Fruit fly (Drosophila melanogaster) whole organism, embryonic: Measurements from ENCODE around the gene toy.
A peak's percentile ranks its signal among the peaks of the same experiment; 100 is the strongest.

Experiments used
- BEAF-32 ChIP-seq: fragments of 200-800 bp; sonication (Bioruptor generic); optimal IDR thresholded peaks from 3 replicates; lab custom pipeline; 2017; ENCODE audit warnings: missing biosample characterization, missing genetic modification characterization, mild to moderate bottlenecking, moderate library complexity, missing genetic modification reagents
- CG14710 ChIP-seq: fragments of 200-800 bp; sonication (Bioruptor generic); optimal IDR thresholded peaks from 3 replicates; lab custom pipeline; 2019; ENCODE audit warnings: missing biosample characterization, mild to moderate bottlenecking, missing genetic modification characterization, moderate library complexity
- CG17802 ChIP-seq: fragments of 200-800 bp; sonication (Bioruptor generic); optimal IDR thresholded peaks from 2 replicates; lab custom pipeline; 2018; ENCODE audit warnings: missing biosample characterization, mild to moderate bottlenecking, missing genetic modification characterization, moderate library complexity
- CG2199 ChIP-seq: fragments of 200-800 bp; sonication (Bioruptor generic); IDR thresholded peaks from 3 replicates; pipeline ENCODE4 v1.3.6; 2022; ENCODE audit warnings: missing biosample characterization, missing genetic modification characterization
- CG30020 ChIP-seq: fragments of 200-800 bp; optimal IDR thresholded peaks from 2 replicates; lab custom pipeline; 2019; ENCODE audit warnings: missing biosample characterization, mild to moderate bottlenecking, missing genetic modification characterization, moderate library complexity
- CG34376 ChIP-seq: fragments of 200-800 bp; sonication (Bioruptor generic); optimal IDR thresholded peaks from 2 replicates; lab custom pipeline; 2018; ENCODE audit warnings: missing biosample characterization, mild to moderate bottlenecking, missing genetic modification characterization
- CG34422 ChIP-seq: fragments of 200-800 bp; sonication (Bioruptor generic); IDR thresholded peaks from 3 replicates; pipeline ENCODE4 v1.3.6; 2022; ENCODE audit warnings: missing biosample characterization, missing genetic modification characterization
- CG4854 ChIP-seq: fragments of 200-800 bp; sonication (Bioruptor generic); optimal IDR thresholded peaks from 2 replicates; lab custom pipeline; 2016; ENCODE audit warnings: missing biosample characterization, missing genetic modification characterization, inconsistent platforms
- CG6854 ChIP-seq: fragments of 200-800 bp; sonication (Bioruptor generic); optimal IDR thresholded peaks from 3 replicates; lab custom pipeline; 2017; ENCODE audit warnings: missing biosample characterization, mild to moderate bottlenecking, missing genetic modification characterization
- CG7357 ChIP-seq: fragments of 200-800 bp; sonication (Bioruptor generic); IDR thresholded peaks from 3 replicates; pipeline ENCODE4 v1.3.6; 2022; ENCODE audit warnings: missing biosample characterization, missing genetic modification characterization
- CG9609 ChIP-seq: fragments of 200-800 bp; sonication (Bioruptor generic); optimal IDR thresholded peaks from 3 replicates; lab custom pipeline; 2016; ENCODE audit warnings: missing biosample characterization, missing genetic modification characterization
- CG9932 ChIP-seq: fragments of 200-800 bp; sonication (Bioruptor generic); IDR thresholded peaks from 2 replicates; pipeline ENCODE4 v1.3.6; 2022; ENCODE audit warnings: missing biosample characterization, missing genetic modification characterization
- D19B ChIP-seq: fragments of 200-800 bp; sonication (Bioruptor generic); optimal IDR thresholded peaks from 2 replicates; lab custom pipeline; 2017; ENCODE audit warnings: missing biosample characterization, mild to moderate bottlenecking, missing genetic modification characterization
- Eip74EF ChIP-seq, 2 experiments: fragments of 200-800 bp in 1 of 2; fragments of >200 bp in 1 of 2; sonication (Bioruptor generic) in 1 of 2; optimal IDR thresholded peaks; 2 replicates each; lab custom pipeline; 2017 to 2019; ENCODE audit warnings: missing biosample characterization in 2 of 2, missing genetic modification characterization in 2 of 2, mild to moderate bottlenecking in 1 of 2, moderate library complexity in 1 of 2
- Ets65A ChIP-seq: fragments of 200-800 bp; sonication (Bioruptor generic); peaks from one replicate; lab custom pipeline; 2016; ENCODE audit warnings: missing biosample characterization, missing genetic modification characterization
- Fer1 ChIP-seq: fragments of 200-800 bp; sonication (Bioruptor generic); optimal IDR thresholded peaks from 2 replicates; lab custom pipeline; 2017; ENCODE audit warnings: missing biosample characterization, mild to moderate bottlenecking, missing genetic modification characterization
- Gug ChIP-seq: fragments of 200-800 bp; sonication (Bioruptor generic); IDR thresholded peaks from 4 replicates; pipeline ENCODE4 v1.3.6; 2022; ENCODE audit warnings: missing biosample characterization, missing genetic modification characterization
- H15 ChIP-seq: fragments of 200-800 bp; sonication (Bioruptor generic); IDR thresholded peaks from 3 replicates; pipeline ENCODE4 v1.3.6; 2022; ENCODE audit warnings: missing biosample characterization, missing genetic modification characterization
- HLHmδ ChIP-seq: fragments of 200-800 bp; sonication (Bioruptor generic); optimal IDR thresholded peaks from 2 replicates; lab custom pipeline; 2018; ENCODE audit warnings: missing biosample characterization, mild to moderate bottlenecking, missing genetic modification characterization, moderate library complexity
- Hmr ChIP-seq: fragments of 200-800 bp; sonication (Bioruptor generic); optimal IDR thresholded peaks from 3 replicates; lab custom pipeline; 2017; ENCODE audit warnings: mild to moderate bottlenecking, missing biosample characterization, missing genetic modification reagents, missing genetic modification characterization
- Med ChIP-seq: fragments of 200-800 bp; sonication (Bioruptor generic); peaks from one replicate; lab custom pipeline; 2016; ENCODE audit warnings: missing biosample characterization, missing genetic modification characterization, mild to moderate bottlenecking, inconsistent platforms, moderate library complexity
- Nf-YA ChIP-seq: fragments of 200-800 bp; sonication (Bioruptor generic); IDR thresholded peaks from 2 replicates; pipeline ENCODE4 v1.3.6; 2022; ENCODE audit warnings: missing biosample characterization, missing genetic modification characterization
- az2 ChIP-seq: fragments of 200-800 bp; sonication (Bioruptor generic); optimal IDR thresholded peaks from 3 replicates; lab custom pipeline; 2016; ENCODE audit warnings: missing biosample characterization, missing genetic modification characterization
- cg ChIP-seq: fragments of 200-800 bp; sonication (Bioruptor generic); optimal IDR thresholded peaks from 3 replicates; lab custom pipeline; 2019; ENCODE audit warnings: missing biosample characterization, mild to moderate bottlenecking, missing genetic modification characterization, moderate library complexity
- crc ChIP-seq: fragments of 200-800 bp; sonication (Bioruptor generic); optimal IDR thresholded peaks from 2 replicates; lab custom pipeline; 2016; ENCODE audit warnings: missing biosample characterization, missing genetic modification characterization
- dm ChIP-seq: fragments of 200-800 bp; sonication (Bioruptor generic); optimal IDR thresholded peaks from 3 replicates; lab custom pipeline; 2016; ENCODE audit warnings: missing biosample characterization, missing genetic modification characterization
- gsb-n ChIP-seq: fragments of 200-800 bp; sonication (Bioruptor generic); optimal IDR thresholded peaks from 3 replicates; lab custom pipeline; 2018; ENCODE audit warnings: missing biosample characterization, mild to moderate bottlenecking, missing genetic modification characterization
- ham ChIP-seq: fragments of 200-800 bp; sonication (Bioruptor generic); IDR thresholded peaks from 2 replicates; pipeline ENCODE4 v1.3.6; 2022; ENCODE audit warnings: missing biosample characterization, missing genetic modification characterization
- ind ChIP-seq: fragments of 200-800 bp; sonication (Bioruptor generic); optimal IDR thresholded peaks from 3 replicates; lab custom pipeline; 2016; ENCODE audit warnings: missing biosample characterization, missing genetic modification characterization
- insv ChIP-seq, 2 experiments: fragments of 200-800 bp; sonication (Bioruptor generic); optimal IDR thresholded peaks; 3 replicates each; lab custom pipeline; 2016 to 2018; ENCODE audit warnings: missing biosample characterization in 2 of 2, missing genetic modification characterization in 2 of 2
- klu ChIP-seq: fragments of 200-800 bp; sonication (Bioruptor generic); IDR thresholded peaks from 2 replicates; pipeline ENCODE4 v1.3.6; 2022; ENCODE audit warnings: missing biosample characterization, missing genetic modification characterization
- lab ChIP-seq: fragments of 200-800 bp; sonication (Bioruptor generic); optimal IDR thresholded peaks from 3 replicates; lab custom pipeline; 2017; ENCODE audit warnings: missing biosample characterization, missing genetic modification characterization, mild to moderate bottlenecking, moderate library complexity, missing genetic modification reagents
- lbe ChIP-seq: fragments of 200-800 bp; sonication (Bioruptor generic); optimal IDR thresholded peaks from 2 replicates; lab custom pipeline; 2016; ENCODE audit warnings: missing biosample characterization, mild to moderate bottlenecking, missing genetic modification characterization
- mirr ChIP-seq: fragments of 200-800 bp; sonication (Bioruptor generic); optimal IDR thresholded peaks from 3 replicates; lab custom pipeline; 2018; ENCODE audit warnings: missing biosample characterization, mild to moderate bottlenecking, missing genetic modification characterization
- org-1 ChIP-seq: fragments of 200-800 bp; sonication (Bioruptor generic); optimal IDR thresholded peaks from 2 replicates; lab custom pipeline; 2017; ENCODE audit warnings: missing biosample characterization, missing genetic modification characterization
- pita ChIP-seq: fragments of 200-800 bp; sonication (Bioruptor generic); optimal IDR thresholded peaks from 2 replicates; lab custom pipeline; 2017; ENCODE audit warnings: missing biosample characterization, mild to moderate bottlenecking, missing genetic modification characterization
- pnt ChIP-seq: fragments of 200-800 bp; sonication (Bioruptor generic); optimal IDR thresholded peaks from 3 replicates; lab custom pipeline; 2016; ENCODE audit warnings: missing biosample characterization, missing genetic modification characterization
- pros ChIP-seq: fragments of 200-800 bp; sonication (Bioruptor generic); optimal IDR thresholded peaks from 3 replicates; lab custom pipeline; 2019; ENCODE audit warnings: missing biosample characterization, mild to moderate bottlenecking, missing genetic modification characterization, moderate library complexity
- row ChIP-seq: fragments of 200-800 bp; sonication (Bioruptor generic); IDR thresholded peaks from 3 replicates; pipeline ENCODE4 v1.3.6; 2022; ENCODE audit warnings: missing biosample characterization, missing genetic modification characterization
- sens ChIP-seq: fragments of 200-800 bp; sonication (Bioruptor generic); peaks from one replicate; lab custom pipeline; 2016; ENCODE audit warnings: missing biosample characterization, missing genetic modification characterization
- sug ChIP-seq: fragments of 200-800 bp; optimal IDR thresholded peaks from 2 replicates; lab custom pipeline; 2019; ENCODE audit warnings: missing biosample characterization, mild to moderate bottlenecking, missing genetic modification characterization, moderate library complexity
- trem ChIP-seq: fragments of 200-800 bp; optimal IDR thresholded peaks from 3 replicates; lab custom pipeline; 2019; ENCODE audit warnings: missing biosample characterization, mild to moderate bottlenecking, missing genetic modification characterization, moderate library complexity
- wek ChIP-seq: fragments of 200-800 bp; sonication (Bioruptor generic); optimal IDR thresholded peaks from 3 replicates; lab custom pipeline; 2018; ENCODE audit warnings: missing biosample characterization, mild to moderate bottlenecking, missing genetic modification characterization, moderate library complexity
- zen2 ChIP-seq: fragments of 200-800 bp; sonication (Bioruptor generic); IDR thresholded peaks from 3 replicates; pipeline ENCODE4 v1.3.6; 2022; ENCODE audit warnings: missing biosample characterization, missing genetic modification characterization; ENCODE audit not compliant: partially characterized antibody

Gene toy

DNA sequence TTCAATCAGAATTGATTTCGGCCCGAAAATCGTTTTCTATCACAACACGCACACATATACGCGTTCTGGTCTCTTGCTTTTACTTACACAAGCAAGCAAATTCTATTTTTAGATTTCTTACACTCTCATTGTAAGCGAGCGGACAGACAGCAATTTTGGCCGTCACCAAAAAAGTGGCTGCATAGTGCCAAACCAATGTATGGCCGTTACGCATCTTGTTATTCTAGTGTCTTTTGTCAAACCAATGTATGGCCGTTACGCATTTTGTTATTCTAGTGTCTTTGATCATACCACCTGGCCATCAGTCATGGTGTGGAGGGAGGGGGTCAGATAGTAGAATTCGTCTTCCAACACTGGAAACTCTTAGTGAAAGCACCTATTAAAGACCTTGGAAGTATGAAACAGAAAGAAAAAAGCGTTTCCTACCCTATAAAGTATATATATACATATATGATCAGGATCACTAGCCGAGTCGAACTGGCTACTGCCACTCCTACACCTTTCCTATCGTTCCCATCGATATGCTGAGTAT, 28.4 kb upstream of the toy start (continued):
- TF ChIP-seq BEAF-32 (GFP tag; lab: Kevin White, UChicago) (peak; percentile 0), gsb-n (tag; lab: Kevin White, UChicago) (no peak), trem (no peak), org-1 (GFP tag; lab: Kevin White, UChicago) (no peak), H15 (no peak), Hmr (GFP tag; lab: Kevin White, UChicago) (no peak), row (GFP tag; lab: Robert Waterston, UW) (0 out of 3 replicates have a peak, but pooled peaks have one; percentile 13), pros (GFP tag; lab: Kevin White, UChicago) (peak; percentile 8), az2 (GFP tag; lab: Kevin White, UChicago) (no peak), lbe (GFP tag; lab: Kevin White, UChicago) (no peak), Eip74EF (GFP tag; optimal IDR thresholded peaks at IDR 0.05; lab: Kevin White, UChicago) (no peak), ham (GFP tag; lab: Robert Waterston, UW) (no peak), mirr (GFP tag; lab: Kevin White, UChicago) (no peak), Gug (GFP tag; lab: Robert Waterston, UW) (no peak), ind (GFP tag; lab: Kevin White, UChicago) (no peak), pita (GFP tag; lab: Kevin White, UChicago) (no peak), lab (GFP tag; lab: Kevin White, UChicago) (no peak), crc (GFP tag; lab: Kevin White, UChicago) (no peak), HLHmδ (no peak), CG14710 (tag; lab: Kevin White, UChicago) (no peak), cg (GFP tag; lab: Kevin White, UChicago) (peak; percentile 53), wek (GFP tag; lab: Kevin White, UChicago) (no peak), CG9609 (GFP tag; lab: Kevin White, UChicago) (no peak), klu (GFP tag; lab: Robert Waterston, UW) (no peak), zen2 (GFP tag; lab: Robert Waterston, UW) (no peak), CG9932 (GFP tag; lab: Robert Waterston, UW) (no peak), pnt (GFP tag; lab: Kevin White, UChicago) (no peak)

DNA sequence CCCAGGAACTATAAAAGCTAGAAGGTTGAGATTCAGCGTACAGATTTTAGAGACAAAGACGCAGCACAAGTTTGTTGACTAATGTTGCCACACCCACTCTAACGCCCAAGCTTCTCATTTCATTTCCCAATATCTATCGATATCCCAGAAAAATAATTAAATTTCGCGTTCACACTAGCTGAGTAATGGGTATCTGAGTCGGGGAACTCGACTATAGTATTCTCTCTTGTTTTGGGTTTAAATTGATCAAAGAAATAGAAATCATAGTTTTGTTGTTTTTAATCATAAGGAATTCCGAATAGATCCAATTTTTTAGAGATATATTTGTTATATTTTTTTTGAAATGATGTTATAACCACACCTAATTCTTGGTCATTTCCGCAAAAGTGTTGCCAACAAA, 26.3 kb upstream of the toy start:
- TF ChIP-seq CG34422 (no peak), sens (GFP tag; lab: Kevin White, UChicago) (peak; percentile 16), CG17802 (tag; lab: Kevin White, UChicago) (peak; percentile 60), insv (GFP tag; optimal IDR thresholded peaks at IDR 0.05; lab: Kevin White, UChicago) (no peak), D19B (peak; percentile 53), CG30020 (tag; lab: Kevin White, UChicago) (peak; percentile 37)

DNA sequence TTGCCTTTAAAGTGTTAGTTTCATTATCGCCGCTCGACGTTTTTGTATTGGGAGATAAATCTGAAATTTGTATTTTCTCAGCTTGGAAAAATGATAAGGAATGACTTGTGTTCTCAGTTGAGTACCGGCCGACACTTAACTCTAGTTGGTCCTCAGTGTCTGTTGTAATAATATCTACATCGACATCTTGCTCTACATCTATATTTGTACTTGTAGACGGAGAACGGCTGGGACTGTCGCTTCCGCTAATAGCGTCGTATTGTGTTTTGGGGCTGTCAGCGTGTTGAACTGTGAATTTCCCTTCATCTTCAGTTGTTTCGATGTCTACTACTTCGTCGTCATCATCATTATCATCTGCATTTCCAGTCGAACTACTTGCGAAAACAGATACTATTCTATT, 25.8 kb upstream of the toy start:
- TF ChIP-seq Nf-YA (GFP tag; lab: Robert Waterston, UW) (no peak), CG4854 (GFP tag; lab: Kevin White, UChicago) (no peak), CG2199 (peak; percentile 61; the same call in 1 of the 3 replicates), dm (GFP tag; lab: Kevin White, UChicago) (no peak), CG34376 (GFP tag; lab: Kevin White, UChicago) (peak; percentile 34), Med (GFP tag; lab: Kevin White, UChicago) (peak; percentile 71), sug (peak; percentile 23), Fer1 (GFP tag; lab: Kevin White, UChicago) (no peak), CG6854 (GFP tag; lab: Kevin White, UChicago) (no peak), Ets65A (GFP tag; lab: Kevin White, UChicago) (peak; percentile 41), CG7357 (GFP tag; lab: Robert Waterston, UW) (no peak)
